Worm (Caenorhabditis elegans) whole organism, young adult: Measurements from ENCODE around the gene srh-246.

Experiments used
- Y56A3A.18 ChIP-seq: fragments of 200-800 bp; sonication (Bioruptor generic); IDR thresholded peaks from 2 replicates; pipeline ENCODE4 v1.3.6; 2022; ENCODE audit warnings: missing genetic modification reagents, missing genetic modification characterization, missing compliant biosample characterization
- Y95B8A.8 ChIP-seq: fragments of 200-800 bp; sonication (Bioruptor generic); IDR thresholded peaks from 2 replicates; pipeline ENCODE4 v1.3.6; 2022; ENCODE audit warnings: missing genetic modification reagents, missing genetic modification characterization, missing compliant biosample characterization
- madf-8 ChIP-seq: fragments of 200-800 bp; sonication (Bioruptor generic); conservative IDR thresholded peaks from 2 replicates; pipeline ENCODE4 v1.3.6; 2022; ENCODE audit warnings: missing genetic modification reagents, missing genetic modification characterization, missing compliant biosample characterization
- nfya-1 ChIP-seq: sonication (generic microtip); optimal IDR thresholded peaks from 2 replicates; lab custom pipeline; 2017; ENCODE audit warnings: antibody characterized with exemption, missing compliant biosample characterization, missing genetic modification characterization, borderline replicate concordance; ENCODE audit not compliant: insufficient read depth
- pha-4 ChIP-seq: fragments of 150-350 bp; sonication (generic microtip); optimal IDR thresholded peaks from 2 replicates; lab custom pipeline; 2014; ENCODE audit warnings: missing biosample characterization, missing genetic modification reagents, missing genetic modification characterization
- snpc-4 ChIP-seq, 5 experiments: fragments of 150-350 bp in 1 of 5; sonication (generic microtip) in 4 of 5; optimal IDR thresholded peaks; 2 replicates each; lab custom pipeline; 2014 to 2018; ENCODE audit warnings: missing genetic modification characterization in 5 of 5, missing biosample characterization in 3 of 5, antibody characterized with exemption in 2 of 5, mild to moderate bottlenecking in 2 of 5, missing compliant biosample characterization in 2 of 5, missing genotype in 2 of 5, moderate library complexity in 2 of 5, missing genetic modification reagents in 1 of 5
- unc-62 ChIP-seq: fragments of 150-350 bp; optimal IDR thresholded peaks from 2 replicates; lab custom pipeline; 2014; ENCODE audit warnings: missing biosample characterization, missing genetic modification reagents, missing genetic modification characterization

ce11 chrV:608844-609243 is 48.7 kb downstream of the srh-246 start, which contains the start of gene srw-109:
- TF ChIP-seq madf-8 (no peak), snpc-4 (GFP tag; optimal IDR thresholded peaks at IDR 0.05; lab: Kevin White, UChicago) (no peak), snpc-4 (tag; optimal IDR thresholded peaks at IDR 0.05; lab: Kevin White, UChicago) (no peak), nfya-1 (tag; lab: Kevin White, UChicago) (no peak), unc-62 (GFP tag; lab: Kevin White, UChicago) (no peak), pha-4 (no peak), Y95B8A.8 (GFP tag; lab: Robert Waterston, UW) (no peak), Y56A3A.18 (GFP tag; lab: Robert Waterston, UW) (no peak)
